Worm (Caenorhabditis elegans) whole organism, young adult: Measurements from ENCODE around the gene atgp-1.
"Not testable (repeated sequence)": the region's sequence is repeated elsewhere in the genome, so short reads cannot be mapped to it uniquely, and the experiment has no call there.

Source experiments
- B0336.3 ChIP-seq: fragments of 200-800 bp; sonication (Bioruptor generic); IDR thresholded peaks from 2 replicates; pipeline ENCODE4 v1.3.6; 2022; ENCODE audit warnings: missing genetic modification characterization, missing compliant biosample characterization
- D2030.7 ChIP-seq: fragments of 200-800 bp; sonication (Bioruptor generic); IDR thresholded peaks from 2 replicates; pipeline ENCODE4 v1.3.6; 2022; ENCODE audit warnings: missing genetic modification reagents, missing genetic modification characterization, missing compliant biosample characterization
- F49E8.2 ChIP-seq: sonication (generic microtip); optimal IDR thresholded peaks from 3 replicates; lab custom pipeline; 2017; ENCODE audit warnings: missing genetic modification characterization, mild to moderate bottlenecking, missing compliant biosample characterization, antibody characterized with exemption, moderate library complexity; ENCODE audit not compliant: insufficient read depth
- F55B11.4 ChIP-seq: sonication (generic microtip); optimal IDR thresholded peaks from 2 replicates; lab custom pipeline; 2016; ENCODE audit warnings: missing compliant biosample characterization, missing genetic modification characterization, borderline replicate concordance; ENCODE audit not compliant: insufficient read depth
- K11D2.4 ChIP-seq: fragments of 200-800 bp; sonication (Bioruptor generic); IDR thresholded peaks from 2 replicates; pipeline ENCODE4 v1.3.6; 2022; ENCODE audit warnings: missing genetic modification reagents, missing genetic modification characterization, missing compliant biosample characterization
- Y53F4B.3 ChIP-seq: fragments of 200-800 bp; sonication (Bioruptor generic); IDR thresholded peaks from 2 replicates; pipeline ENCODE4 v1.3.6; 2022; ENCODE audit warnings: missing genetic modification reagents, missing genetic modification characterization, missing compliant biosample characterization
- Y53G8AR.9 ChIP-seq: fragments of 200-800 bp; sonication (Bioruptor generic); conservative IDR thresholded peaks from 2 replicates; pipeline ENCODE4 v1.3.6; 2022; ENCODE audit warnings: missing genetic modification reagents, missing genetic modification characterization, missing compliant biosample characterization
- athp-1 ChIP-seq: sonication (generic microtip); optimal IDR thresholded peaks from 2 replicates; lab custom pipeline; 2017; ENCODE audit warnings: mild to moderate bottlenecking, missing genetic modification characterization, missing compliant biosample characterization
- attf-3 ChIP-seq: fragments of 200-800 bp; sonication (Bioruptor generic); conservative IDR thresholded peaks from 2 replicates; pipeline ENCODE4 v1.3.6; 2022; ENCODE audit warnings: missing genetic modification reagents, missing genetic modification characterization, missing compliant biosample characterization
- attf-6 ChIP-seq: fragments of 200-800 bp; sonication (Bioruptor generic); IDR thresholded peaks from 2 replicates; pipeline ENCODE4 v1.3.6; 2022; ENCODE audit warnings: missing genetic modification reagents, missing genetic modification characterization, missing compliant biosample characterization
- cebp-1 ChIP-seq, 2 experiments: fragments of 200-800 bp in 1 of 2; sonication (Bioruptor generic) in 1 of 2; sonication (generic microtip) in 1 of 2; IDR thresholded peaks in 1 of 2; optimal IDR thresholded peaks in 1 of 2; 2 replicates each; pipeline versions ENCODE4 v1.3.6 to Lab custom; 2017 to 2022; ENCODE audit warnings: missing compliant biosample characterization in 2 of 2, missing genetic modification characterization in 2 of 2, mild to moderate bottlenecking in 1 of 2, missing genetic modification reagents in 1 of 2, moderate library complexity in 1 of 2
- ceh-100 ChIP-seq: fragments of 200-800 bp; sonication (Bioruptor generic); IDR thresholded peaks from 2 replicates; pipeline ENCODE4 v1.3.6; 2022; ENCODE audit warnings: missing genetic modification reagents, missing genetic modification characterization, missing compliant biosample characterization
- ceh-79 ChIP-seq: sonication (generic microtip); optimal IDR thresholded peaks from 2 replicates; lab custom pipeline; 2017; ENCODE audit warnings: mild to moderate bottlenecking, missing genetic modification characterization, missing compliant biosample characterization
- ceh-91 ChIP-seq: fragments of 200-800 bp; sonication (Bioruptor generic); IDR thresholded peaks from 2 replicates; pipeline ENCODE4 v1.3.6; 2022; ENCODE audit warnings: missing genetic modification reagents, missing genetic modification characterization, missing compliant biosample characterization
- die-1 ChIP-seq: sonication (generic microtip); optimal IDR thresholded peaks from 2 replicates; lab custom pipeline; 2016; ENCODE audit warnings: missing genotype, mild to moderate bottlenecking, missing genetic modification characterization, missing compliant biosample characterization
- dox-1 ChIP-seq: fragments of 200-800 bp; sonication (Bioruptor generic); IDR thresholded peaks from 2 replicates; pipeline ENCODE4 v1.3.6; 2022; ENCODE audit warnings: missing genetic modification reagents, missing genetic modification characterization, missing compliant biosample characterization
- dpl-1 ChIP-seq: fragments of 150-350 bp; optimal IDR thresholded peaks from 2 replicates; lab custom pipeline; 2014; ENCODE audit warnings: missing biosample characterization, missing genetic modification reagents, missing genetic modification characterization
- hmg-1.2 ChIP-seq: fragments of 200-800 bp; sonication (Bioruptor generic); IDR thresholded peaks from 2 replicates; pipeline ENCODE4 v1.3.6; 2022; ENCODE audit warnings: missing genetic modification reagents, missing genetic modification characterization, missing compliant biosample characterization
- hsf-1 ChIP-seq: fragments of 200-800 bp; sonication (Bioruptor generic); IDR thresholded peaks from 2 replicates; pipeline ENCODE4 v1.3.6; 2022; ENCODE audit warnings: missing genetic modification reagents, missing genetic modification characterization, missing compliant biosample characterization
- lag-1 ChIP-seq: fragments of 200-800 bp; sonication (Bioruptor generic); IDR thresholded peaks from 2 replicates; pipeline ENCODE4 v1.3.6; 2022; ENCODE audit warnings: missing genetic modification reagents, missing genetic modification characterization, missing compliant biosample characterization
- lin-35 ChIP-seq, 3 experiments: fragments of 150-350 bp in 2 of 3; sonication (generic microtip) in 1 of 3; optimal IDR thresholded peaks; 2 replicates each; lab custom pipeline; 2014 to 2018; ENCODE audit warnings: missing biosample characterization in 3 of 3, missing genetic modification characterization in 3 of 3, missing genetic modification reagents in 3 of 3
- lin-54 ChIP-seq: fragments of 200-800 bp; sonication (Bioruptor generic); optimal IDR thresholded peaks from 2 replicates; lab custom pipeline; 2018; ENCODE audit warnings: mild to moderate bottlenecking, missing genetic modification characterization, missing compliant biosample characterization
- lir-1 ChIP-seq: fragments of 200-800 bp; sonication (Bioruptor generic); conservative IDR thresholded peaks from 2 replicates; pipeline ENCODE4 v1.3.6; 2022; ENCODE audit warnings: missing genetic modification reagents, missing genetic modification characterization, missing compliant biosample characterization
- madf-3 ChIP-seq: fragments of 200-800 bp; sonication (Bioruptor generic); IDR thresholded peaks from 2 replicates; pipeline ENCODE4 v1.3.6; 2022; ENCODE audit warnings: missing genetic modification reagents, missing genetic modification characterization, missing compliant biosample characterization
- madf-6 ChIP-seq: fragments of 200-800 bp; sonication (Bioruptor generic); IDR thresholded peaks from 2 replicates; pipeline ENCODE4 v1.3.6; 2022; ENCODE audit warnings: missing genetic modification reagents, missing genetic modification characterization, missing compliant biosample characterization
- mel-28 ChIP-seq: sonication (generic microtip); optimal IDR thresholded peaks from 2 replicates; lab custom pipeline; 2016; ENCODE audit warnings: borderline replicate concordance, mild to moderate bottlenecking, missing genetic modification characterization, missing compliant biosample characterization
- mxl-1 ChIP-seq: sonication (generic microtip); optimal IDR thresholded peaks from 2 replicates; lab custom pipeline; 2016; ENCODE audit warnings: missing genetic modification characterization, missing compliant biosample characterization
- nfya-2 ChIP-seq: fragments of 200-800 bp; sonication (Bioruptor generic); IDR thresholded peaks from 2 replicates; pipeline ENCODE4 v1.3.6; 2022; ENCODE audit warnings: missing genetic modification reagents, missing genetic modification characterization, missing compliant biosample characterization
- nfyb-1 ChIP-seq: fragments of 200-800 bp; sonication (Bioruptor generic); IDR thresholded peaks from 2 replicates; pipeline ENCODE4 v1.3.6; 2022; ENCODE audit warnings: missing genetic modification reagents, missing genetic modification characterization, missing compliant biosample characterization
- repo-1 ChIP-seq: sonication (generic microtip); optimal IDR thresholded peaks from 2 replicates; lab custom pipeline; 2017; ENCODE audit warnings: mild to moderate bottlenecking, missing genetic modification characterization, missing compliant biosample characterization
- snpc-4 ChIP-seq, 5 experiments: fragments of 150-350 bp in 1 of 5; sonication (generic microtip) in 4 of 5; optimal IDR thresholded peaks; 2 replicates each; lab custom pipeline; 2014 to 2018; ENCODE audit warnings: missing genetic modification characterization in 5 of 5, missing biosample characterization in 3 of 5, antibody characterized with exemption in 2 of 5, mild to moderate bottlenecking in 2 of 5, missing compliant biosample characterization in 2 of 5, missing genotype in 2 of 5, moderate library complexity in 2 of 5, missing genetic modification reagents in 1 of 5
- somi-1 ChIP-seq: fragments of 200-800 bp; sonication (Bioruptor generic); optimal IDR thresholded peaks from 2 replicates; lab custom pipeline; 2018; ENCODE audit warnings: mild to moderate bottlenecking, missing genetic modification characterization, missing compliant biosample characterization
- tbp1 ChIP-seq: fragments of 200-800 bp; sonication (Bioruptor generic); optimal IDR thresholded peaks from 2 replicates; lab custom pipeline; 2018; ENCODE audit warnings: mild to moderate bottlenecking, missing genetic modification characterization, missing compliant biosample characterization
- tbx-9 ChIP-seq: sonication (generic microtip); optimal IDR thresholded peaks from 2 replicates; lab custom pipeline; 2016; ENCODE audit warnings: borderline replicate concordance, missing genetic modification characterization, inconsistent platforms, missing compliant biosample characterization
- unc-62 ChIP-seq: fragments of 150-350 bp; optimal IDR thresholded peaks from 2 replicates; lab custom pipeline; 2014; ENCODE audit warnings: missing biosample characterization, missing genetic modification reagents, missing genetic modification characterization
- zim-3 ChIP-seq: sonication (generic microtip); optimal IDR thresholded peaks from 2 replicates; lab custom pipeline; 2017; ENCODE audit warnings: mild to moderate bottlenecking, missing genetic modification characterization, moderate library complexity, missing compliant biosample characterization
- ztf-26 ChIP-seq: sonication (generic microtip); optimal IDR thresholded peaks from 2 replicates; lab custom pipeline; 2017; ENCODE audit warnings: missing genetic modification characterization, missing compliant biosample characterization
- ztf-3 ChIP-seq: fragments of 200-800 bp; sonication (Bioruptor generic); optimal IDR thresholded peaks from 2 replicates; lab custom pipeline; 2018; ENCODE audit warnings: mild to moderate bottlenecking, missing genetic modification characterization, missing compliant biosample characterization

The atgp-1 gene

ce11 chrIV:17281060-17282021 lies 12.2 kb downstream of the atgp-1 start (continued):
- peak; percentile 97 for TF ChIP-seq Y53G8AR.9 (GFP tag; lab: Robert Waterston, UW)
- TF ChIP-seq ceh-100 (GFP tag; lab: Robert Waterston, UW), result peak; percentile 79; the same call in 1 of the 2 replicates
- no peak for TF ChIP-seq mxl-1 (tag; lab: Kevin White, UChicago)
- peak in 2 of 3 experiments; percentile 69 to 70 for TF ChIP-seq lin-35 (GFP tag; optimal IDR thresholded peaks at IDR 0.05; lab: Kevin White, UChicago)
- TF ChIP-seq Y53F4B.3 (GFP tag; lab: Robert Waterston, UW), result no peak
- TF ChIP-seq lag-1 (GFP tag; lab: Robert Waterston, UW), result no peak
- TF ChIP-seq ztf-26 (tag; lab: Kevin White, UChicago), result peak; percentile 59
- TF ChIP-seq lir-1 (GFP tag; lab: Robert Waterston, UW), result no peak; the same call in 1 of the 2 replicates
- 0 out of 2 replicates have a peak, but pooled peaks have one; percentile 64 for TF ChIP-seq nfya-2 (GFP tag; lab: Robert Waterston, UW)
- TF ChIP-seq ceh-91 (GFP tag; lab: Robert Waterston, UW), result no peak; the same call in 1 of the 2 replicates
- peak; percentile 71 for TF ChIP-seq ztf-3 (GFP tag; lab: Kevin White, UChicago)
- TF ChIP-seq ceh-79 (tag; lab: Kevin White, UChicago), result peak; percentile 82
- TF ChIP-seq F55B11.4, result no peak

DNA sequence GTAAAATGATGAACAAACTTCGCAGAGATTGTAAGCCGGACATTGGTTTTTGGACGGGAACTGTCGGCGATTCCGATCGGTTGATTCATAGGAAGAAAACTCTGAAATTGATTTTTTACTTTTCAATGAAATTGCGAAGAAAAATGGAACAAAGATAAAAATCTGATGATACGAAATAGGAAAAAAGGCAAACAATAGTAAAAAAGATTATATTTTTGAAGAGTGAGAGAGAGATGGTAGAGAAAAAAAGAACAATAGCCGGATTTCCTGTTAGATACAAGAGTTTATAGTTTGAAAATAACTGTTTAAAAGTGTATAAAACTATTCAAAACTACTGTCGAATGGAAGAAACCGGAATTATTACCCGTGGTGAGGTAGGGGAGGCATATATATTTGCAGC lies 15.0 kb downstream of the atgp-1 start, which contains the start of gene nra-1:
Gene nra-1, minus strand, starts transcription at position 101 of the 400 bp plus-strand sequence.
- TF ChIP-seq dpl-1 (GFP tag; lab: Kevin White, UChicago) (no peak), tbx-9 (tag; lab: Kevin White, UChicago) (no peak), nfya-2 (GFP tag; lab: Robert Waterston, UW) (no peak)

DNA sequence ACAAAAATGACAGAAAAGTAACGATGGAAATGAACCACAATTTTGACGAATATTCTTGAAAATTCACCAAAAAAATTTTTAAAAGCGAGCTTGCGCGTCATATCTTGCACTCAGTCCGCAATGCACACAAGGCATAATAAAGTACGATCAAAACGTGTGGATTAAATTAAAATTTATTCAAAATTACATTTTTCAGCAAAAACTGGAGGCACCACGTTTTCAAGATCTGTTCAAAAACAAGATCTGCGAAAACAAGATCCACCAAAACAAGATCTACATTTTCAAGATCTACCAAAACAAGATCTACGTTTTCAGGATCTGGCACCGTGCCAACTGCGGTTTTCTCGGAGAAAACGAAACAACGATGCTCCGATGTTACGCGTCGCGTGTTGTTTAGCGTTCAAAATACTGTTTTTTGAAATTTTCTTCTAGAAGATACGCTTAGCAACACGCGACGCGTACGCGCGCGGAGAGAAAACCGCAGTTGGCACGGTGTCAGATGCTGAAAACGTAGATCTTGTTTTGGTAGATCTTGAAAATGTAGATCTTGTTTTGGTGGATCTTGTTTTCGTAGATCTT lies 15.5 kb downstream of the atgp-1 start:
- TF ChIP-seq hsf-1, result peak; percentile 82
- TF ChIP-seq dox-1 (GFP tag; lab: Robert Waterston, UW), result peak; percentile 57
- TF ChIP-seq snpc-4 (GFP tag; optimal IDR thresholded peaks at IDR 0.05; lab: Kevin White, UChicago), result not testable (repeated sequence)
- TF ChIP-seq snpc-4 (tag; optimal IDR thresholded peaks at IDR 0.05; lab: Kevin White, UChicago), result peak in 1 of 4 experiments; percentile 59
- TF ChIP-seq D2030.7, result peak; percentile 86
- TF ChIP-seq hmg-1.2 (GFP tag; lab: Robert Waterston, UW), result peak; percentile 18; the same call in 1 of the 2 replicates
- peak; percentile 62 for TF ChIP-seq attf-3
- TF ChIP-seq athp-1 (tag; lab: Kevin White, UChicago), result peak; percentile 3
- peak; percentile 66 for TF ChIP-seq madf-6 (GFP tag; lab: Robert Waterston, UW)

DNA sequence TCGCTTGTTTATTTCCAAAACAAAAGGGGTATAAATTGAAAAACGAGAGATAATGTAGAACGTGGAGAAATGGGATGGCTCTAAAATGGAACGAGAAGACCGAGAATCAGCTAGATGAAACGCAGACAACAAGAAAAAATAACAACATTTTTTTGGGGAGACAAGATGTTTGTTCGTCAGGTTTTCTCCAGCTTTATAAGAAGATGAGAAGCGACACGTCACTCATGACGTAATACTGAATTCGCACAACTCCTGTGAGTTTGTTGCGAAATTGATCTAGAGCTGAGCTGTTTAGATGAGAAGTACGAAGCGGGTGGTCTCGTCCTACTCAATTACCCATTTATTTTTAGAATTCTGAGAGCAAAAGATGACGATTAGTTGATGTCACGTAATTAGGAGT lies 16.1 kb downstream of the atgp-1 start:
- TF ChIP-seq nfyb-1 (no peak), hsf-1 (peak; percentile 50; the same call in 1 of the 2 replicates), ceh-91 (GFP tag; lab: Robert Waterston, UW) (no peak), lin-54 (GFP tag; lab: Kevin White, UChicago) (no peak), tbp1 (GFP tag; lab: Kevin White, UChicago) (no peak), unc-62 (GFP tag; lab: Kevin White, UChicago) (no peak), cebp-1 (GFP tag; IDR thresholded peaks at IDR 0.05; lab: Robert Waterston, UW) (no peak), cebp-1 (tag; optimal IDR thresholded peaks at IDR 0.05; lab: Kevin White, UChicago) (peak; percentile 84), K11D2.4 (GFP tag; lab: Robert Waterston, UW) (no peak), dpl-1 (GFP tag; lab: Kevin White, UChicago) (no peak), somi-1 (no peak), F49E8.2 (no peak), die-1 (tag; lab: Kevin White, UChicago) (no peak), B0336.3 (GFP tag; lab: Robert Waterston, UW) (no peak), attf-6 (GFP tag; lab: Robert Waterston, UW) (0 out of 2 replicates have a peak, but pooled peaks have one; percentile 54), snpc-4 (GFP tag; optimal IDR thresholded peaks at IDR 0.05; lab: Kevin White, UChicago) (no peak), snpc-4 (tag; optimal IDR thresholded peaks at IDR 0.05; lab: Kevin White, UChicago) (peak in 1 of 4 experiments; percentile 31), mel-28 (tag; lab: Kevin White, UChicago) (no peak), Y53G8AR.9 (GFP tag; lab: Robert Waterston, UW) (no peak), repo-1 (tag; lab: Kevin White, UChicago) (no peak), ztf-26 (tag; lab: Kevin White, UChicago) (no peak), zim-3 (tag; lab: Kevin White, UChicago) (no peak), madf-3 (no peak)
